Worm (Caenorhabditis elegans) whole organism, early embryonic: Measurements from ENCODE around the gene sta-1.

Experiments used
- F13C5.2 ChIP-seq: sonication (generic microtip); optimal IDR thresholded peaks from 2 replicates; lab custom pipeline; 2017; ENCODE audit warnings: mild to moderate bottlenecking, missing genetic modification characterization, inconsistent platforms, missing compliant biosample characterization
- ama-1 ChIP-seq: fragments of 150-350 bp; optimal IDR thresholded peaks from 2 replicates; lab custom pipeline; 2014
- ceh-36 ChIP-seq: sonication (generic microtip); optimal IDR thresholded peaks from 2 replicates; lab custom pipeline; 2016; ENCODE audit warnings: missing genetic modification characterization, inconsistent platforms, missing compliant biosample characterization
- flt-1 ChIP-seq: fragments of 200-800 bp; sonication (Bioruptor generic); IDR thresholded peaks from 2 replicates; pipeline ENCODE4 v1.3.6; 2022; ENCODE audit warnings: missing genetic modification characterization, missing compliant biosample characterization
- hmbx-1 ChIP-seq: sonication (generic microtip); optimal IDR thresholded peaks from 2 replicates; lab custom pipeline; 2016; ENCODE audit warnings: mild to moderate bottlenecking, missing genetic modification characterization, missing compliant biosample characterization
- hmg-4 ChIP-seq: fragments of 200-800 bp; sonication (Bioruptor generic); optimal IDR thresholded peaks from 2 replicates; lab custom pipeline; 2018; ENCODE audit warnings: mild to moderate bottlenecking, missing genetic modification characterization, missing compliant biosample characterization
- hnd-1 ChIP-seq: sonication (generic microtip); optimal IDR thresholded peaks from 2 replicates; lab custom pipeline; 2016; ENCODE audit warnings: missing genetic modification characterization, missing compliant biosample characterization
- pes-1 ChIP-seq: fragments of 200-800 bp; sonication (Bioruptor generic); IDR thresholded peaks from 2 replicates; pipeline ENCODE4 v1.3.6; 2022; ENCODE audit warnings: missing genetic modification reagents, missing genetic modification characterization, missing compliant biosample characterization
- sea-1 ChIP-seq: fragments of 200-800 bp; sonication (Bioruptor generic); conservative IDR thresholded peaks from 2 replicates; pipeline ENCODE4 v1.3.6; 2022; ENCODE audit warnings: missing genetic modification characterization, missing compliant biosample characterization
- tbx-11 ChIP-seq: fragments of 200-800 bp; sonication (Bioruptor generic); IDR thresholded peaks from 2 replicates; pipeline ENCODE4 v1.3.6; 2022; ENCODE audit warnings: missing genetic modification characterization, missing compliant biosample characterization

The sta-1 gene

ce11 chrIV:16720412-16720811 lies 56.3 kb downstream of the sta-1 start, which contains the start of gene Y51H4A.22:
TSS of gene Y51H4A.22 (plus strand) at chrIV:16720712.
- no peak for TF ChIP-seq F13C5.2
- TF ChIP-seq ceh-36 (tag; lab: Kevin White, UChicago), result no peak
- TF ChIP-seq flt-1 (GFP tag; lab: Robert Waterston, UW), result no peak
- no peak for TF ChIP-seq hmg-4 (GFP tag; lab: Kevin White, UChicago)
- no peak for TF ChIP-seq hnd-1 (tag; lab: Kevin White, UChicago)
- no peak for TF ChIP-seq pes-1
- TF ChIP-seq ama-1 (lab: Kevin White, UChicago), result no peak
- TF ChIP-seq sea-1 (GFP tag; lab: Robert Waterston, UW), result no peak
- no peak for TF ChIP-seq hmbx-1
- TF ChIP-seq tbx-11 (GFP tag; lab: Robert Waterston, UW), result no peak
